Fruit fly (Drosophila melanogaster) whole organism, embryonic: ENCODE measurements around the gene CG43131.

ENCODE experiments used
- CG10366 ChIP-seq: fragments of 200-800 bp; sonication (Bioruptor generic); IDR thresholded peaks from 2 replicates; pipeline ENCODE4 v1.3.6; 2022; ENCODE audit warnings: missing biosample characterization, missing genetic modification characterization
- CG10462 ChIP-seq: fragments of 200-800 bp; sonication (Bioruptor generic); optimal IDR thresholded peaks from 2 replicates; lab custom pipeline; 2016; ENCODE audit warnings: missing biosample characterization, missing genetic modification characterization
- CG11247 ChIP-seq: fragments of 200-800 bp; sonication (Bioruptor generic); IDR thresholded peaks from 2 replicates; pipeline ENCODE4 v1.3.6; 2022; ENCODE audit warnings: missing biosample characterization, missing genetic modification characterization
- CG11398 ChIP-seq: fragments of 200-800 bp; sonication (Bioruptor generic); optimal IDR thresholded peaks from 2 replicates; lab custom pipeline; 2016; ENCODE audit warnings: missing biosample characterization, missing genetic modification characterization
- CG13296 ChIP-seq: fragments of 200-800 bp; sonication (Bioruptor generic); optimal IDR thresholded peaks from 3 replicates; lab custom pipeline; 2018; ENCODE audit warnings: missing biosample characterization, mild to moderate bottlenecking, missing genetic modification characterization
- CG13624 ChIP-seq: fragments of 200-800 bp; sonication (Bioruptor generic); optimal IDR thresholded peaks from 2 replicates; lab custom pipeline; 2016; ENCODE audit warnings: missing biosample characterization, missing genetic modification characterization
- CG13775 ChIP-seq: fragments of 200-800 bp; sonication (Bioruptor generic); optimal IDR thresholded peaks from 3 replicates; lab custom pipeline; 2017; ENCODE audit warnings: missing biosample characterization, mild to moderate bottlenecking, missing genetic modification characterization
- CG14710 ChIP-seq: fragments of 200-800 bp; sonication (Bioruptor generic); optimal IDR thresholded peaks from 3 replicates; lab custom pipeline; 2019; ENCODE audit warnings: missing biosample characterization, mild to moderate bottlenecking, missing genetic modification characterization, moderate library complexity
- CG1603 ChIP-seq: fragments of 200-800 bp; sonication (Bioruptor generic); optimal IDR thresholded peaks from 2 replicates; lab custom pipeline; 2019; ENCODE audit warnings: missing biosample characterization, mild to moderate bottlenecking, missing genetic modification characterization, moderate library complexity
- CG16779 ChIP-seq: fragments of 200-800 bp; sonication (Bioruptor generic); IDR thresholded peaks from 2 replicates; pipeline ENCODE4 v1.3.6; 2022; ENCODE audit warnings: missing biosample characterization, missing genetic modification characterization
- CG16813 ChIP-seq: fragments of 200-800 bp; sonication (Bioruptor generic); IDR thresholded peaks from 3 replicates; pipeline ENCODE4 v1.3.6; 2022; ENCODE audit warnings: missing biosample characterization, missing genetic modification characterization; ENCODE audit not compliant: partially characterized antibody
- CG17612 ChIP-seq: fragments of 200-800 bp; sonication (Bioruptor generic); IDR thresholded peaks from 2 replicates; pipeline ENCODE4 v1.3.6; 2022; ENCODE audit warnings: missing biosample characterization, missing genetic modification characterization
- CG18476 ChIP-seq: fragments of 200-800 bp; sonication (Bioruptor generic); optimal IDR thresholded peaks from 2 replicates; lab custom pipeline; 2016; ENCODE audit warnings: missing biosample characterization, mild to moderate bottlenecking, missing genetic modification characterization
- CG42726 ChIP-seq: fragments of 200-800 bp; sonication (Bioruptor generic); IDR thresholded peaks from 2 replicates; pipeline ENCODE4 v1.3.6; 2022; ENCODE audit warnings: missing biosample characterization, missing genetic modification characterization; ENCODE audit not compliant: partially characterized antibody
- CG7928 ChIP-seq: fragments of 200-800 bp; sonication (Bioruptor generic); optimal IDR thresholded peaks from 2 replicates; lab custom pipeline; 2017; ENCODE audit warnings: missing biosample characterization, mild to moderate bottlenecking, missing genetic modification characterization
- CG8388 ChIP-seq: fragments of 200-800 bp; sonication (Bioruptor generic); optimal IDR thresholded peaks from 2 replicates; lab custom pipeline; 2019; ENCODE audit warnings: missing biosample characterization, mild to moderate bottlenecking, missing genetic modification characterization, moderate library complexity
- CG9876 ChIP-seq: fragments of 200-800 bp; sonication (Bioruptor generic); optimal IDR thresholded peaks from 2 replicates; lab custom pipeline; 2016; ENCODE audit warnings: missing biosample characterization, missing genetic modification characterization
- CHES-1-like ChIP-seq: fragments of 200-800 bp; sonication (Bioruptor generic); optimal IDR thresholded peaks from 2 replicates; lab custom pipeline; 2016; ENCODE audit warnings: missing biosample characterization, missing genetic modification characterization
- Dip2 ChIP-seq: fragments of 200-800 bp; sonication (Bioruptor generic); IDR thresholded peaks from 2 replicates; pipeline ENCODE4 v1.3.6; 2022; ENCODE audit warnings: missing biosample characterization, missing genetic modification characterization
- Dip3 ChIP-seq: fragments of 200-800 bp; sonication (Bioruptor generic); optimal IDR thresholded peaks from 3 replicates; lab custom pipeline; 2016; ENCODE audit warnings: missing biosample characterization, missing genetic modification characterization
- Drgx ChIP-seq: fragments of 200-800 bp; sonication (Bioruptor generic); IDR thresholded peaks from 2 replicates; pipeline ENCODE4 v1.3.6; 2022; ENCODE audit warnings: missing biosample characterization, missing genetic modification characterization
- HLH54F ChIP-seq: fragments of 200-800 bp; sonication (Bioruptor generic); optimal IDR thresholded peaks from 3 replicates; lab custom pipeline; 2016; ENCODE audit warnings: missing biosample characterization, missing genetic modification characterization
- Hmr ChIP-seq: fragments of 200-800 bp; sonication (Bioruptor generic); optimal IDR thresholded peaks from 3 replicates; lab custom pipeline; 2017; ENCODE audit warnings: mild to moderate bottlenecking, missing biosample characterization, missing genetic modification reagents, missing genetic modification characterization
- Mad ChIP-seq: fragments of 200-800 bp; sonication (Bioruptor generic); optimal IDR thresholded peaks from 2 replicates; lab custom pipeline; 2016; ENCODE audit warnings: missing biosample characterization, missing genetic modification characterization
- NFAT ChIP-seq: fragments of 200-800 bp; sonication (Bioruptor generic); IDR thresholded peaks from 2 replicates; pipeline ENCODE4 v1.3.6; 2022; ENCODE audit warnings: missing biosample characterization, missing genetic modification characterization
- NK7.1 ChIP-seq: fragments of 200-800 bp; sonication (Bioruptor generic); optimal IDR thresholded peaks from 3 replicates; lab custom pipeline; 2016; ENCODE audit warnings: missing biosample characterization, missing genetic modification characterization
- Sox102F ChIP-seq: fragments of 200-800 bp; sonication (Bioruptor generic); optimal IDR thresholded peaks from 2 replicates; lab custom pipeline; 2018; ENCODE audit warnings: missing biosample characterization, mild to moderate bottlenecking, missing genetic modification characterization, moderate library complexity
- ac ChIP-seq: fragments of 200-800 bp; sonication (Bioruptor generic); optimal IDR thresholded peaks from 3 replicates; lab custom pipeline; 2017; ENCODE audit warnings: missing biosample characterization, mild to moderate bottlenecking, missing genetic modification characterization
- bigmax ChIP-seq: fragments of 200-800 bp; sonication (Bioruptor generic); optimal IDR thresholded peaks from 2 replicates; lab custom pipeline; 2018; ENCODE audit warnings: missing biosample characterization, mild to moderate bottlenecking, missing genetic modification characterization
- da ChIP-seq: fragments of 200-800 bp; sonication (Bioruptor generic); optimal IDR thresholded peaks from 2 replicates; lab custom pipeline; 2016; ENCODE audit warnings: missing biosample characterization, missing genetic modification characterization
- dati ChIP-seq: fragments of 200-800 bp; sonication (Bioruptor generic); IDR thresholded peaks from 2 replicates; pipeline ENCODE4 v1.3.6; 2022; ENCODE audit warnings: missing biosample characterization, missing genetic modification characterization
- ems ChIP-seq: fragments of 200-800 bp; sonication (Bioruptor generic); optimal IDR thresholded peaks from 3 replicates; lab custom pipeline; 2016; ENCODE audit warnings: missing biosample characterization, missing genetic modification characterization
- fd102C ChIP-seq: fragments of 200-800 bp; sonication (Bioruptor generic); optimal IDR thresholded peaks from 2 replicates; lab custom pipeline; 2018; ENCODE audit warnings: missing biosample characterization, mild to moderate bottlenecking, missing genetic modification characterization, moderate library complexity
- fd3F ChIP-seq: fragments of 200-800 bp; sonication (Bioruptor generic); optimal IDR thresholded peaks from 2 replicates; lab custom pipeline; 2018; ENCODE audit warnings: missing biosample characterization, mild to moderate bottlenecking, missing genetic modification characterization, moderate library complexity
- gfzf ChIP-seq: fragments of 200-800 bp; sonication (Bioruptor generic); optimal IDR thresholded peaks from 2 replicates; lab custom pipeline; 2016; ENCODE audit warnings: missing biosample characterization, mild to moderate bottlenecking, missing genetic modification characterization, moderate library complexity
- grau ChIP-seq: fragments of 200-800 bp; optimal IDR thresholded peaks from 3 replicates; lab custom pipeline; 2019; ENCODE audit warnings: missing biosample characterization, mild to moderate bottlenecking, missing genetic modification characterization, moderate library complexity
- gro ChIP-seq: fragments of 200-800 bp; sonication (Bioruptor generic); optimal IDR thresholded peaks from 2 replicates; lab custom pipeline; 2016; ENCODE audit warnings: missing biosample characterization, missing genetic modification characterization
- gsb ChIP-seq: fragments of 200-800 bp; sonication (Bioruptor generic); IDR thresholded peaks from 2 replicates; pipeline ENCODE4 v1.3.6; 2022; ENCODE audit warnings: missing biosample characterization, missing genetic modification characterization
- hb ChIP-seq: fragments of 200-800 bp; sonication (Bioruptor generic); IDR thresholded peaks from 3 replicates; pipeline ENCODE4 v1.3.6; 2022; ENCODE audit warnings: missing biosample characterization, missing genetic modification characterization; ENCODE audit not compliant: partially characterized antibody
- hth ChIP-seq: fragments of >200 bp; optimal IDR thresholded peaks from 2 replicates; lab custom pipeline; 2017; ENCODE audit warnings: inconsistent platforms
- jing ChIP-seq: fragments of 200-800 bp; sonication (Bioruptor generic); optimal IDR thresholded peaks from 2 replicates; lab custom pipeline; 2018; ENCODE audit warnings: missing biosample characterization, mild to moderate bottlenecking, missing genetic modification characterization
- prd ChIP-seq, 3 experiments: fragments of >200 bp in 2 of 3; fragments of 200-800 bp in 1 of 3; sonication (Bioruptor generic) in 1 of 3; optimal IDR thresholded peaks in 2 of 3; IDR thresholded peaks in 1 of 3; 2 replicates in 2 of 3; 3 replicates in 1 of 3; pipeline versions ENCODE4 v1.3.6 to Lab custom; 2017 to 2022; ENCODE audit warnings: missing biosample characterization in 1 of 3, missing genetic modification characterization in 1 of 3
- psq ChIP-seq: fragments of 200-800 bp; sonication (Bioruptor generic); optimal IDR thresholded peaks from 2 replicates; lab custom pipeline; 2017; ENCODE audit warnings: missing biosample characterization, missing genetic modification characterization
- rib ChIP-seq: fragments of 200-800 bp; sonication (Bioruptor generic); IDR thresholded peaks from 2 replicates; pipeline ENCODE4 v1.3.6; 2022; ENCODE audit warnings: missing biosample characterization, missing genetic modification characterization
- sens ChIP-seq: fragments of 200-800 bp; sonication (Bioruptor generic); peaks from one replicate; lab custom pipeline; 2016; ENCODE audit warnings: missing biosample characterization, missing genetic modification characterization
- sima ChIP-seq: fragments of 200-800 bp; sonication (Bioruptor generic); optimal IDR thresholded peaks from 2 replicates; lab custom pipeline; 2016; ENCODE audit warnings: missing biosample characterization, missing genetic modification characterization
- tap ChIP-seq: fragments of 200-800 bp; optimal IDR thresholded peaks from 3 replicates; lab custom pipeline; 2019; ENCODE audit warnings: missing biosample characterization, mild to moderate bottlenecking, missing genetic modification characterization, moderate library complexity
- tll ChIP-seq, 2 experiments: fragments of 200-800 bp in 1 of 2; fragments of >200 bp in 1 of 2; sonication (Bioruptor generic) in 1 of 2; optimal IDR thresholded peaks; 2 replicates each; lab custom pipeline; 2017 to 2019; ENCODE audit warnings: missing biosample characterization in 2 of 2, missing genetic modification characterization in 2 of 2, mild to moderate bottlenecking in 1 of 2, moderate library complexity in 1 of 2
- tna ChIP-seq: fragments of 200-800 bp; sonication (Bioruptor generic); IDR thresholded peaks from 2 replicates; pipeline ENCODE4 v1.3.6; 2022; ENCODE audit warnings: missing biosample characterization, missing genetic modification characterization; ENCODE audit not compliant: partially characterized antibody
- usp ChIP-seq: fragments of >200 bp; optimal IDR thresholded peaks from 2 replicates; lab custom pipeline; 2017; ENCODE audit warnings: missing biosample characterization, missing genetic modification characterization

Gene CG43131

dm6 chr3R:5109558-5110211, 707 bp upstream of the CG43131 start (continued):
- no peak for TF ChIP-seq CG18476 (GFP tag; lab: Kevin White, UChicago)
- no peak for TF ChIP-seq CG13296 (GFP tag; lab: Kevin White, UChicago)
- no peak for TF ChIP-seq hb (GFP tag; lab: Robert Waterston, UW)
- no peak for TF ChIP-seq fd3F (GFP tag; lab: Kevin White, UChicago)
- peak; percentile 65 for TF ChIP-seq hth (lab: Kevin White, UChicago)
- TF ChIP-seq sens (GFP tag; lab: Kevin White, UChicago) = peak; percentile 73
- TF ChIP-seq prd (optimal IDR thresholded peaks at IDR 0.05; lab: Kevin White, UChicago) = no peak
- no peak for TF ChIP-seq prd (GFP tag; IDR thresholded peaks at IDR 0.05; lab: Robert Waterston, UW)
- no peak for TF ChIP-seq bigmax (GFP tag; lab: Kevin White, UChicago)
- no peak for TF ChIP-seq dati (GFP tag; lab: Robert Waterston, UW)
- TF ChIP-seq sima = no peak
- no peak for TF ChIP-seq NK7.1
- TF ChIP-seq fd102C = no peak
- TF ChIP-seq gro = no peak
- no peak for TF ChIP-seq CG13775 (GFP tag; lab: Kevin White, UChicago)
- no peak for TF ChIP-seq da
- TF ChIP-seq rib (GFP tag; lab: Robert Waterston, UW) = peak; percentile 18; the same call in 1 of the 2 replicates
- TF ChIP-seq NFAT (GFP tag; lab: Robert Waterston, UW) = no peak
- TF ChIP-seq HLH54F (GFP tag; lab: Kevin White, UChicago) = no peak
- TF ChIP-seq ac (GFP tag; lab: Kevin White, UChicago) = peak; percentile 68
- no peak for TF ChIP-seq CG17612 (GFP tag; lab: Robert Waterston, UW)
- no peak for TF ChIP-seq CG16813 (GFP tag; lab: Robert Waterston, UW)
- TF ChIP-seq gsb (GFP tag; lab: Robert Waterston, UW) = no peak
- TF ChIP-seq, all 482 proteins: peak for 36

- TF ChIP-seq CG10366 (peak; percentile 25; the same call in 1 of the 2 replicates), Mad (GFP tag; lab: Kevin White, UChicago) (peak; percentile 60), Hmr (GFP tag; lab: Kevin White, UChicago) (peak; percentile 94), Dip3 (GFP tag; lab: Kevin White, UChicago) (peak; percentile 41), CG10462 (GFP tag; lab: Kevin White, UChicago) (peak; percentile 71), NFAT (GFP tag; lab: Robert Waterston, UW) (peak; percentile 71), CG8388 (GFP tag; lab: Kevin White, UChicago) (peak; percentile 42), tll (GFP tag; optimal IDR thresholded peaks at IDR 0.05; lab: Kevin White, UChicago) (peak in 1 of 2 experiments; percentile 78), tap (tag; lab: Kevin White, UChicago) (peak; percentile 70), CG7928 (GFP tag; lab: Kevin White, UChicago) (peak; percentile 69), CG42726 (GFP tag; lab: Robert Waterston, UW) (no peak), CG11247 (GFP tag; lab: Robert Waterston, UW) (peak; percentile 62), ems (GFP tag; lab: Kevin White, UChicago) (peak; percentile 61), CG11398 (GFP tag; lab: Kevin White, UChicago) (peak; percentile 93), CG1603 (peak; percentile 87), CG14710 (tag; lab: Kevin White, UChicago) (peak; percentile 89), tna (GFP tag; lab: Robert Waterston, UW) (no peak), Sox102F (peak; percentile 76), Drgx (GFP tag; lab: Robert Waterston, UW) (no peak), CG13624 (GFP tag; lab: Kevin White, UChicago) (peak; percentile 86), psq (GFP tag; lab: Kevin White, UChicago) (peak; percentile 68), grau (peak; percentile 78), Dip2 (GFP tag; lab: Robert Waterston, UW) (no peak), gfzf (GFP tag; lab: Kevin White, UChicago) (peak; percentile 1), CG9876 (GFP tag; lab: Kevin White, UChicago) (peak; percentile 53), jing (GFP tag; lab: Kevin White, UChicago) (peak; percentile 17), CG16779 (GFP tag; lab: Robert Waterston, UW) (no peak), CHES-1-like (GFP tag; lab: Kevin White, UChicago) (peak; percentile 87), usp (GFP tag; lab: Kevin White, UChicago) (no peak)
Observed at dm6 chr3R:5108034-5108433, 944 bp downstream of the CG43131 start.
